Worm (Caenorhabditis elegans) whole organism, midembryonic: ENCODE data around the gene clec-250.

ENCODE experiments used
- T22C8.4 ChIP-seq: fragments of 200-800 bp; sonication (Bioruptor generic); IDR thresholded peaks from 2 replicates; pipeline ENCODE4 v1.3.6; 2022; ENCODE audit warnings: missing genetic modification characterization, missing compliant biosample characterization
- cog-1 ChIP-seq: sonication (generic microtip); optimal IDR thresholded peaks from 2 replicates; lab custom pipeline; 2016; ENCODE audit warnings: missing genetic modification characterization, missing compliant biosample characterization
- flt-1 ChIP-seq: fragments of 200-800 bp; sonication (Bioruptor generic); IDR thresholded peaks from 2 replicates; pipeline ENCODE4 v1.3.6; 2022; ENCODE audit warnings: missing genetic modification characterization, missing compliant biosample characterization
- klf-2 ChIP-seq: fragments of 200-800 bp; sonication (Bioruptor generic); conservative IDR thresholded peaks from 2 replicates; pipeline ENCODE4 v1.3.6; 2022; ENCODE audit warnings: missing genetic modification reagents, missing genetic modification characterization, missing compliant biosample characterization
- med-1 ChIP-seq: sonication (generic microtip); optimal IDR thresholded peaks from 2 replicates; lab custom pipeline; 2017; ENCODE audit warnings: missing genetic modification characterization, mild to moderate bottlenecking, missing compliant biosample characterization, antibody characterized with exemption, missing genetic modification reagents; ENCODE audit not compliant: insufficient read depth
- ref-1 ChIP-seq: fragments of 200-800 bp; sonication (Bioruptor generic); conservative IDR thresholded peaks from 2 replicates; pipeline ENCODE4 v1.3.6; 2022; ENCODE audit warnings: missing genetic modification reagents, missing genetic modification characterization, missing compliant biosample characterization
- tab-1 ChIP-seq: fragments of 200-800 bp; sonication (Bioruptor generic); IDR thresholded peaks from 2 replicates; pipeline ENCODE4 v1.3.6; 2022; ENCODE audit warnings: missing genetic modification characterization, missing compliant biosample characterization
- ztf-23 ChIP-seq: fragments of 200-800 bp; sonication (Bioruptor generic); IDR thresholded peaks from 2 replicates; pipeline ENCODE4 v1.3.6; 2022; ENCODE audit warnings: missing genetic modification reagents, missing genetic modification characterization, missing compliant biosample characterization
- ztf-29 ChIP-seq: fragments of 200-800 bp; sonication (Bioruptor generic); IDR thresholded peaks from 2 replicates; pipeline ENCODE4 v1.3.6; 2022; ENCODE audit warnings: missing genetic modification reagents, missing genetic modification characterization, missing compliant biosample characterization

DNA sequence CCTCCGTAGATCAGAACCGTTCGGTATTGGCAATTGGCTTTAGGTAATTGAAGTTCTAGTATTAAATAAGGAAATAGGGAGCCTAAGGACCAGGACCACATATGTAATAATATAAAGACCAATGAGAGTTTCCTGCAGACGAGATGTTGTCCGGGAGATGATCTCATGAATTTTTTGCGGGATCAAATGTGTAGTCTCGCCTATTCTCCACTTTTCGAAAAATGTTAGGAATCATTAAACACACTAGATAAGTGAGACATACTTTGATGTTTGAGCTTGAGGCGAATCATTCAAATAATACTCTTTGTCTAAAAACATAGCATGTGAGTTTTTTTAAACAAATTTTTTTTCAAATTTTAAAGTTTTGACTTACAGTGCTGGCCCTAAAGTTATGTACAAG lies 11.0 kb upstream of the clec-250 start, which contains the start of gene F11D11.6:
- TF ChIP-seq tab-1 (no peak), cog-1 (tag; lab: Kevin White, UChicago) (no peak), T22C8.4 (GFP tag; lab: Robert Waterston, UW) (no peak), med-1 (no peak), ztf-23 (GFP tag; lab: Robert Waterston, UW) (no peak), ref-1 (GFP tag; lab: Robert Waterston, UW) (no peak), flt-1 (GFP tag; lab: Robert Waterston, UW) (no peak), klf-2 (GFP tag; lab: Robert Waterston, UW) (no peak), ztf-29 (no peak)
